Fruit fly (Drosophila melanogaster): Measurements from ENCODE around the gene obe.

obe gene

dm6 chr3R:15481606-15482005 lies 4.2 kb upstream of the obe start, which contains the start of gene B9d1:
B9d1 (plus strand) TSS chr3R:15481906.
- TF ChIP-seq CG8632 (GFP tag; optimal IDR thresholded peaks at IDR 0.05) = no peak
- no peak for TF ChIP-seq Hr4 (GFP tag; optimal IDR thresholded peaks at IDR 0.05)
- TF ChIP-seq Eip78C (GFP tag) = no peak
- TF ChIP-seq achi (GFP tag; optimal IDR thresholded peaks at IDR 0.05) = no peak
- no peak for TF ChIP-seq CG31627 (GFP tag; optimal IDR thresholded peaks at IDR 0.05)
- TF ChIP-seq fd59A (GFP tag; optimal IDR thresholded peaks at IDR 0.05) = no peak
- no peak for TF ChIP-seq CG10631 (GFP tag; optimal IDR thresholded peaks at IDR 0.05)
- no peak for TF ChIP-seq CG16779 (tag; optimal IDR thresholded peaks at IDR 0.05)
- TF ChIP-seq salr (GFP tag; optimal IDR thresholded peaks at IDR 0.05) = no peak
- no peak for TF ChIP-seq Eip75B (GFP tag; optimal IDR thresholded peaks at IDR 0.05)
- no peak for TF ChIP-seq CG11294 (GFP tag; IDR thresholded peaks at IDR 0.05)
- TF ChIP-seq CG6163 (GFP tag; IDR thresholded peaks at IDR 0.05) = no peak
- no peak for TF ChIP-seq Gug (GFP tag; IDR thresholded peaks at IDR 0.05)
- no peak for TF ChIP-seq Hr39 (GFP tag; optimal IDR thresholded peaks at IDR 0.05)
- TF ChIP-seq Sox15 (GFP tag; optimal IDR thresholded peaks at IDR 0.05) = no peak

DNA sequence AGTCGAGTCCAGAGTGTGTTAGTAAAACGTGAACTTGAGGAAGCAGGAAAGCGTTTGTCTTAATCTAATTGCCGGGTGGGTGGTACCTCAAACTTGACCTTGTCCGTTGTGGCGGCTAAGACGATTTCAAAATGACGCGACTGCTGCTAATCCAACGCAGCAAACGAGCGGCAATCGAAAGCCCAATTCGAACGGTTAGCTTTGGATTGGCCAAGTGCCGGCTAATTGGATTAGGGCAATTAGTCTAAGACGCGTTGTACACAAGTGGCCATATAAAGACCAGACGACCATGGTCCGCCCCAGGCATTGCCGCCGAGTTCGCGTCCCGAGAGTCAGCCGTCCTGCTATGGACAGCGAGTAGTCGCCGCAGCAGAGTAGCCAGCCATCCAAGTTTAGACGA lies 3.0 kb upstream of the obe start, which contains the start of gene Rh6:
Gene Rh6, plus strand, starts transcription at position 301 of the 400 bp plus-strand sequence.
- TF ChIP-seq Eip93F (GFP tag; optimal IDR thresholded peaks at IDR 0.05) = no peak
- no peak for TF ChIP-seq Sox102F (GFP tag; optimal IDR thresholded peaks at IDR 0.05)
- TF ChIP-seq esn (GFP tag; optimal IDR thresholded peaks at IDR 0.05) = no peak
- TF ChIP-seq net (GFP tag; optimal IDR thresholded peaks at IDR 0.05) = no peak
- TF ChIP-seq CG34406 (GFP tag; optimal IDR thresholded peaks at IDR 0.05) = no peak
- no peak for TF ChIP-seq CG7368 (GFP tag; optimal IDR thresholded peaks at IDR 0.05)
- no peak for TF ChIP-seq Met (GFP tag; optimal IDR thresholded peaks at IDR 0.05)
- TF ChIP-seq CG11902 (GFP tag; optimal IDR thresholded peaks at IDR 0.05) = no peak
- no peak for TF ChIP-seq CG11762 (GFP tag; optimal IDR thresholded peaks at IDR 0.05; ENCODE audit: insufficient read depth)
- no peak for TF ChIP-seq CG15336 (GFP tag; IDR thresholded peaks at IDR 0.05)
- TF ChIP-seq CG16779 (tag; optimal IDR thresholded peaks at IDR 0.05) = no peak
- TF ChIP-seq achi (GFP tag; optimal IDR thresholded peaks at IDR 0.05) = no peak
- TF ChIP-seq Ets21C (GFP tag; optimal IDR thresholded peaks at IDR 0.05) = no peak
- no peak for TF ChIP-seq CG6792 (GFP tag; optimal IDR thresholded peaks at IDR 0.05)
- no peak for TF ChIP-seq CG8319 (GFP tag; optimal IDR thresholded peaks at IDR 0.05)
- TF ChIP-seq CG6276 (GFP tag; optimal IDR thresholded peaks at IDR 0.05) = no peak
- TF ChIP-seq CG32006 (GFP tag; optimal IDR thresholded peaks at IDR 0.05) = no peak

DNA sequence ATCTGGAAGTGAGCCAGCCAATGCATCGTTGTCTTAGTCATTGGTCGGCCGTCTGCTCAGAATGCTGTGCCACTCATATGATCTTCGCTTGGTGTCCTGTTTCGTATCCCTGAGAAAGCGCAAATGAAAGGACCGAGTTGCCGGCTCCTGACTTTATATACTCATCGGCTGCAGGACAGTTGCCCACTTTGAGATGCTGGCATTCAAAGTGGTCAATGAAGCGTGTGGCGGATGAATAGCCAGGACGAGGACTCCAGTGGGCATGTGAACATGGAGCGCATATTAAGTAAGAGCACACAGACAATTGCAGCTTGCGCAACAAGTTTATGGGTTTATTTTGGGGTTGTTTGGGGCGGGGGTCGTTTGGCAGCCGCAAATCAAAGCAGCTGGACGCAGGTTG lies 554 bp upstream of the obe start, which contains the start of gene Trissin:
Gene Trissin, minus strand, starts transcription at position 101 of the 400 bp plus-strand sequence.
- TF ChIP-seq acj6 (GFP tag; optimal IDR thresholded peaks at IDR 0.05) = no peak
- no peak for TF ChIP-seq Eip75B (GFP tag; optimal IDR thresholded peaks at IDR 0.05)
- no peak for TF ChIP-seq CG11762 (GFP tag; optimal IDR thresholded peaks at IDR 0.05; ENCODE audit: insufficient read depth)
- no peak for TF ChIP-seq vri (GFP tag; optimal IDR thresholded peaks at IDR 0.05)
- no peak for TF ChIP-seq eg (GFP tag; IDR thresholded peaks at IDR 0.05)
- no peak for TF ChIP-seq fkh (GFP tag; optimal IDR thresholded peaks at IDR 0.05)
- TF ChIP-seq CG10669 (GFP tag; optimal IDR thresholded peaks at IDR 0.05) = no peak
- TF ChIP-seq cyc (GFP tag; optimal IDR thresholded peaks at IDR 0.05) = no peak

DNA sequence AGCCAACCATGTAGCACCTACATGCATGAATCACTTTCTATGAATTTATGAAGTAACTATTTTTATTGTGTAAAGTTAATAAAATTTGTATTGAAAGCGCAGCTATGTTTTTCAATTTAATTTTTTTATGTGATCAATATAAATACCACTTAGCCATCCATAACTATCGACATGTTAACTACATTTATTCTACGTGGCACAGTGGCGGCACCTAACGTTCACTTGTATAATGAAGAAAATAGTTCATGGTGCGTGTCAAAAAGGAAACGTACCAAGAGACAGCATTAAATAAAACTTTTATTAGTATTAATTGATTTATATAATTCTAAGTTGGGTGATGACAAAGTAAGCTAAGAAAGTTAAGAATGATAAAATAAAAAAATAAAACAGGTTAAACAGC lies 7.4 kb downstream of the obe start:
- TF ChIP-seq CG4318 (GFP tag; optimal IDR thresholded peaks at IDR 0.05) = no peak
- peak; percentile 58 for TF ChIP-seq svp (GFP tag)
- TF ChIP-seq Hr39 (GFP tag; optimal IDR thresholded peaks at IDR 0.05) = no peak

Data from whole organism, prepupa.